Fruit fly (Drosophila melanogaster): Measurements from ENCODE around the gene CG1288.

Gene CG1288

dm6 chr3R:7249460-7249859 is 41.2 kb upstream of the CG1288 start, which contains the start of the genes CG1227 and Dtwd2 (continued):
- TF ChIP-seq tll (GFP tag; optimal IDR thresholded peaks at IDR 0.05) (peak in 1 of 2 experiments; percentile 16), inv (GFP tag; IDR thresholded peaks at IDR 0.05; ENCODE audit: partially characterized antibody) (no peak), Optix (GFP tag; IDR thresholded peaks at IDR 0.05) (no peak), nerfin-1 (tag; optimal IDR thresholded peaks at IDR 0.05) (peak; percentile 94), CG9797 (GFP tag; optimal IDR thresholded peaks at IDR 0.05) (peak; percentile 19), Xrp1 (GFP tag; IDR thresholded peaks at IDR 0.05) (peak; percentile 96), CG8388 (GFP tag; optimal IDR thresholded peaks at IDR 0.05) (peak; percentile 94), sna (GFP tag; IDR thresholded peaks at IDR 0.05; ENCODE audit: partially characterized antibody) (no peak), CG3995 (GFP tag; optimal IDR thresholded peaks at IDR 0.05) (peak; percentile 57), CG18599 (GFP tag; optimal IDR thresholded peaks at IDR 0.05) (peak; percentile 93), al (GFP tag; IDR thresholded peaks at IDR 0.05) (peak; percentile 88), Opbp (GFP tag; IDR thresholded peaks at IDR 0.05; ENCODE audit: partially characterized antibody) (no peak), Ravus (GFP tag; IDR thresholded peaks at IDR 0.05) (peak; percentile 59), CG4360 (GFP tag; IDR thresholded peaks at IDR 0.05) (peak; percentile 68), H15 (GFP tag; IDR thresholded peaks at IDR 0.05) (peak; percentile 78; the same call in 2 of the 3 replicates), CG8290 (GFP tag; optimal IDR thresholded peaks at IDR 0.05) (no peak), CG8290 (tag; optimal IDR thresholded peaks at IDR 0.05) (no peak), Hey (tag; optimal IDR thresholded peaks at IDR 0.05) (peak; percentile 56), dimm (GFP tag; IDR thresholded peaks at IDR 0.05) (peak; percentile 70), CG31224 (GFP tag; IDR thresholded peaks at IDR 0.05) (peak; percentile 72), gce (GFP tag; IDR thresholded peaks at IDR 0.05) (peak; percentile 86), CG2129 (GFP tag; IDR thresholded peaks at IDR 0.05; ENCODE audit: partially characterized antibody) (no peak), CG16863 (GFP tag; optimal IDR thresholded peaks at IDR 0.05) (peak; percentile 43), ase (GFP tag; IDR thresholded peaks at IDR 0.05) (peak; percentile 86), CG12071 (GFP tag; optimal IDR thresholded peaks at IDR 0.05) (no peak), CG18262 (tag; optimal IDR thresholded peaks at IDR 0.05) (peak; percentile 95), CG2889 (GFP tag; IDR thresholded peaks at IDR 0.05) (peak; percentile 89), zf30C (GFP tag; optimal IDR thresholded peaks at IDR 0.05) (no peak), GATAe (GFP tag; conservative IDR thresholded peaks at IDR 0.05) (peak; percentile 64), Atf-2 (GFP tag; optimal IDR thresholded peaks at IDR 0.05) (peak; percentile 45), CG9876 (GFP tag; optimal IDR thresholded peaks at IDR 0.05) (no peak), CG15514 (GFP tag; optimal IDR thresholded peaks at IDR 0.05) (peak; percentile 81), CG1233 (GFP tag; optimal IDR thresholded peaks at IDR 0.05) (peak; percentile 87), CG33557 (GFP tag; optimal IDR thresholded peaks at IDR 0.05) (peak; percentile 90), Fer3 (tag; optimal IDR thresholded peaks at IDR 0.05) (peak; percentile 96), CG17328 (GFP tag; IDR thresholded peaks at IDR 0.05) (peak; percentile 92), H2.0 (GFP tag; IDR thresholded peaks at IDR 0.05) (peak; percentile 91), CG10366 (GFP tag; IDR thresholded peaks at IDR 0.05) (peak; percentile 91), CG14710 (tag; optimal IDR thresholded peaks at IDR 0.05) (peak; percentile 88), CG13894 (tag; optimal IDR thresholded peaks at IDR 0.05) (no peak), Mad (GFP tag; optimal IDR thresholded peaks at IDR 0.05) (peak; percentile 33), Scr (GFP tag; IDR thresholded peaks at IDR 0.05; ENCODE audit: partially characterized antibody) (no peak), scrt (GFP tag; optimal IDR thresholded peaks at IDR 0.05) (peak; percentile 90), CG17912 (GFP tag; optimal IDR thresholded peaks at IDR 0.05) (peak; percentile 62), kni (GFP tag; optimal IDR thresholded peaks at IDR 0.05) (no peak), mld (GFP tag; IDR thresholded peaks at IDR 0.05; ENCODE audit: partially characterized antibody) (no peak), btn (GFP tag; optimal IDR thresholded peaks at IDR 0.05) (no peak), Hr39 (optimal IDR thresholded peaks at IDR 0.05) (no peak), NFAT (GFP tag; IDR thresholded peaks at IDR 0.05) (peak; percentile 83), bowl (GFP tag; IDR thresholded peaks at IDR 0.05) (peak; percentile 69; the same call in 1 of the 2 replicates), trh (GFP tag; optimal IDR thresholded peaks at IDR 0.05) (peak; percentile 47)

Data from whole organism, embryonic.